Fruit fly (Drosophila melanogaster) whole organism, prepupa: ENCODE data around the gene beta'COP.

Experiments
- Blimp-1 ChIP-seq: fragments of 200-800 bp; sonication (Bioruptor generic); optimal IDR thresholded peaks from 3 replicates; lab custom pipeline; 2017; ENCODE audit warnings: missing biosample characterization, missing genetic modification characterization, mild to moderate bottlenecking, moderate library complexity, missing genetic modification reagents
- CG10631 ChIP-seq: fragments of 200-800 bp; sonication (Bioruptor generic); optimal IDR thresholded peaks from 2 replicates; lab custom pipeline; 2016; ENCODE audit warnings: missing biosample characterization, missing genetic modification characterization
- CG11294 ChIP-seq: fragments of 200-800 bp; sonication (Bioruptor generic); IDR thresholded peaks from 2 replicates; pipeline ENCODE4 v1.3.6; 2022; ENCODE audit warnings: missing biosample characterization, missing genetic modification characterization
- CG11902 ChIP-seq: fragments of 200-800 bp; sonication (Bioruptor generic); optimal IDR thresholded peaks from 3 replicates; lab custom pipeline; 2016; ENCODE audit warnings: missing biosample characterization, missing genetic modification characterization
- CG15336 ChIP-seq: fragments of 200-800 bp; sonication (Bioruptor generic); IDR thresholded peaks from 2 replicates; pipeline ENCODE4 v1.3.6; 2022; ENCODE audit warnings: missing biosample characterization, missing genetic modification characterization
- CG16779 ChIP-seq: fragments of 200-800 bp; sonication (Bioruptor generic); optimal IDR thresholded peaks from 3 replicates; lab custom pipeline; 2017; ENCODE audit warnings: missing biosample characterization, mild to moderate bottlenecking, missing genetic modification characterization
- CG32006 ChIP-seq: fragments of 200-800 bp; sonication (Bioruptor generic); optimal IDR thresholded peaks from 3 replicates; lab custom pipeline; 2017; ENCODE audit warnings: missing biosample characterization, mild to moderate bottlenecking, missing genetic modification characterization
- CG4318 ChIP-seq: fragments of 200-800 bp; sonication (Bioruptor generic); optimal IDR thresholded peaks from 3 replicates; lab custom pipeline; 2017; ENCODE audit warnings: missing biosample characterization, mild to moderate bottlenecking, missing genetic modification characterization
- CG6163 ChIP-seq: fragments of 200-800 bp; sonication (Bioruptor generic); IDR thresholded peaks from 3 replicates; pipeline ENCODE4 v1.3.6; 2022; ENCODE audit warnings: missing biosample characterization, missing genetic modification characterization
- CG6792 ChIP-seq: fragments of 200-800 bp; sonication (Bioruptor generic); optimal IDR thresholded peaks from 3 replicates; lab custom pipeline; 2016; ENCODE audit warnings: missing biosample characterization, missing genetic modification characterization
- CG6808 ChIP-seq: fragments of 200-800 bp; sonication (Bioruptor generic); optimal IDR thresholded peaks from 3 replicates; lab custom pipeline; 2017; ENCODE audit warnings: missing biosample characterization, missing genetic modification characterization, mild to moderate bottlenecking, moderate library complexity, missing genetic modification reagents
- CG8119 ChIP-seq: fragments of 200-800 bp; sonication (Bioruptor generic); IDR thresholded peaks from 3 replicates; pipeline ENCODE4 v1.3.6; 2022; ENCODE audit warnings: missing biosample characterization, missing genetic modification characterization
- CG8632 ChIP-seq: fragments of 200-800 bp; sonication (Bioruptor generic); optimal IDR thresholded peaks from 3 replicates; lab custom pipeline; 2016; ENCODE audit warnings: missing biosample characterization, missing genetic modification characterization
- CG9139 ChIP-seq: fragments of 200-800 bp; sonication (Bioruptor generic); optimal IDR thresholded peaks from 3 replicates; lab custom pipeline; 2017; ENCODE audit warnings: missing biosample characterization, mild to moderate bottlenecking, missing genetic modification characterization
- Eip75B ChIP-seq: fragments of 200-800 bp; sonication (Bioruptor generic); optimal IDR thresholded peaks from 3 replicates; lab custom pipeline; 2016; ENCODE audit warnings: missing biosample characterization, missing genetic modification characterization
- Eip78C ChIP-seq: fragments of 200-800 bp; sonication (Bioruptor generic); peaks from one replicate; lab custom pipeline; 2016; ENCODE audit warnings: missing biosample characterization, missing genetic modification characterization
- Eip93F ChIP-seq: fragments of 200-800 bp; sonication (Bioruptor generic); optimal IDR thresholded peaks from 2 replicates; lab custom pipeline; 2016; ENCODE audit warnings: missing biosample characterization, mild to moderate bottlenecking, missing genetic modification characterization
- Ets21C ChIP-seq: fragments of 200-800 bp; sonication (Bioruptor generic); optimal IDR thresholded peaks from 3 replicates; lab custom pipeline; 2016; ENCODE audit warnings: missing biosample characterization, missing genetic modification characterization
- Ets96B ChIP-seq: fragments of 200-800 bp; optimal IDR thresholded peaks from 2 replicates; lab custom pipeline; 2019; ENCODE audit warnings: missing biosample characterization, mild to moderate bottlenecking, missing genetic modification characterization, moderate library complexity
- Gug ChIP-seq: fragments of 200-800 bp; sonication (Bioruptor generic); IDR thresholded peaks from 2 replicates; pipeline ENCODE4 v1.3.6; 2022; ENCODE audit warnings: missing biosample characterization, missing genetic modification characterization
- Hr4 ChIP-seq: fragments of 200-800 bp; sonication (Bioruptor generic); optimal IDR thresholded peaks from 3 replicates; lab custom pipeline; 2016; ENCODE audit warnings: missing biosample characterization, missing genetic modification characterization
- Lpt ChIP-seq: fragments of 200-800 bp; sonication (Bioruptor generic); optimal IDR thresholded peaks from 3 replicates; lab custom pipeline; 2016; ENCODE audit warnings: missing biosample characterization, missing genetic modification characterization
- Met ChIP-seq: fragments of 200-800 bp; sonication (Bioruptor generic); optimal IDR thresholded peaks from 3 replicates; lab custom pipeline; 2016; ENCODE audit warnings: missing biosample characterization, missing genetic modification characterization
- OdsH ChIP-seq: fragments of 200-800 bp; sonication (Bioruptor generic); optimal IDR thresholded peaks from 3 replicates; lab custom pipeline; 2016; ENCODE audit warnings: missing biosample characterization, missing genetic modification characterization
- Sox102F ChIP-seq: fragments of 200-800 bp; sonication (Bioruptor generic); optimal IDR thresholded peaks from 2 replicates; lab custom pipeline; 2016; ENCODE audit warnings: missing biosample characterization, mild to moderate bottlenecking, missing genetic modification characterization
- achi ChIP-seq: fragments of 200-800 bp; sonication (Bioruptor generic); optimal IDR thresholded peaks from 3 replicates; lab custom pipeline; 2016; ENCODE audit warnings: missing biosample characterization, missing genetic modification characterization
- acj6 ChIP-seq: fragments of 200-800 bp; sonication (Bioruptor generic); optimal IDR thresholded peaks from 3 replicates; lab custom pipeline; 2016; ENCODE audit warnings: missing biosample characterization, missing genetic modification characterization
- cyc ChIP-seq: fragments of 200-800 bp; sonication (Bioruptor generic); optimal IDR thresholded peaks from 3 replicates; lab custom pipeline; 2016; ENCODE audit warnings: missing biosample characterization, missing genetic modification characterization
- dac ChIP-seq: fragments of 200-800 bp; sonication (Bioruptor generic); optimal IDR thresholded peaks from 2 replicates; lab custom pipeline; 2017; ENCODE audit warnings: missing biosample characterization, mild to moderate bottlenecking, missing genetic modification characterization
- dsx ChIP-seq: fragments of 200-800 bp; optimal IDR thresholded peaks from 3 replicates; lab custom pipeline; 2019; ENCODE audit warnings: missing biosample characterization, mild to moderate bottlenecking, missing genetic modification characterization, moderate library complexity; ENCODE audit not compliant: poor library complexity, severe bottlenecking
- eg ChIP-seq: fragments of 200-800 bp; sonication (Bioruptor generic); IDR thresholded peaks from 3 replicates; pipeline ENCODE4 v1.3.6; 2022; ENCODE audit warnings: missing biosample characterization, missing genetic modification characterization
- esn ChIP-seq: fragments of 200-800 bp; sonication (Bioruptor generic); optimal IDR thresholded peaks from 2 replicates; lab custom pipeline; 2016; ENCODE audit warnings: missing biosample characterization, mild to moderate bottlenecking, missing genetic modification characterization, moderate library complexity
- fd59A ChIP-seq: fragments of 200-800 bp; sonication (Bioruptor generic); optimal IDR thresholded peaks from 2 replicates; lab custom pipeline; 2017; ENCODE audit warnings: missing biosample characterization, mild to moderate bottlenecking, missing genetic modification characterization, missing genetic modification reagents
- fkh ChIP-seq: fragments of 200-800 bp; sonication (Bioruptor generic); optimal IDR thresholded peaks from 3 replicates; lab custom pipeline; 2017; ENCODE audit warnings: missing biosample characterization, mild to moderate bottlenecking, missing genetic modification characterization, moderate library complexity
- pdm3 ChIP-seq: fragments of 200-800 bp; sonication (Bioruptor generic); optimal IDR thresholded peaks from 3 replicates; lab custom pipeline; 2016; ENCODE audit warnings: missing biosample characterization, missing genetic modification characterization
- salr ChIP-seq, 2 experiments: fragments of 200-800 bp; sonication (Bioruptor generic); optimal IDR thresholded peaks; 3 replicates each; lab custom pipeline; 2016 to 2018; ENCODE audit warnings: missing biosample characterization in 2 of 2, missing genetic modification characterization in 2 of 2, mild to moderate bottlenecking in 1 of 2
- spab ChIP-seq: fragments of 200-800 bp; sonication (Bioruptor generic); optimal IDR thresholded peaks from 2 replicates; lab custom pipeline; 2017; ENCODE audit warnings: missing biosample characterization, mild to moderate bottlenecking, missing genetic modification characterization, missing genetic modification reagents
- ss ChIP-seq, 2 experiments: fragments of 200-800 bp; sonication (Bioruptor generic); optimal IDR thresholded peaks; 2 replicates in 1 of 2; 3 replicates in 1 of 2; lab custom pipeline; 2017 to 2018; ENCODE audit warnings: mild to moderate bottlenecking in 2 of 2, missing biosample characterization in 2 of 2, missing genetic modification characterization in 2 of 2, moderate library complexity in 1 of 2
- svp ChIP-seq: fragments of 200-800 bp; sonication (Bioruptor generic); peaks from one replicate; lab custom pipeline; 2016; ENCODE audit warnings: missing biosample characterization, missing genetic modification characterization
- topi ChIP-seq: fragments of 200-800 bp; sonication (Bioruptor generic); optimal IDR thresholded peaks from 3 replicates; lab custom pipeline; 2016; ENCODE audit warnings: missing biosample characterization, missing genetic modification characterization

beta'COP gene

dm6 chr2L:13373435-13374242, 5.1 kb upstream of the beta'COP start, which contains the start of the genes Bdp1 and CG6565 (continued):
- peak; percentile 99 for TF ChIP-seq Eip78C (GFP tag; lab: Kevin White, UChicago)
- peak; percentile 99 for TF ChIP-seq esn (GFP tag; lab: Kevin White, UChicago)
- peak; percentile 90 for TF ChIP-seq CG15336 (GFP tag; lab: Robert Waterston, UW)
- TF ChIP-seq Ets96B (tag; lab: Kevin White, UChicago) = peak; percentile 92
- peak; percentile 99 for TF ChIP-seq OdsH (GFP tag; lab: Kevin White, UChicago)
- TF ChIP-seq Sox102F (GFP tag; lab: Kevin White, UChicago) = peak; percentile 97
- TF ChIP-seq topi = peak; percentile 98
- TF ChIP-seq Ets21C (GFP tag; lab: Kevin White, UChicago) = peak; percentile 99
- peak; percentile 99 for TF ChIP-seq cyc (GFP tag; lab: Kevin White, UChicago)
- peak; percentile 92 for TF ChIP-seq CG6808 (GFP tag; lab: Kevin White, UChicago)
- peak; percentile 95 for TF ChIP-seq Gug (GFP tag; lab: Robert Waterston, UW)
- TF ChIP-seq svp (GFP tag; lab: Kevin White, UChicago) = no peak
- peak; percentile 62 for TF ChIP-seq Eip93F
- peak; percentile 95 for TF ChIP-seq CG6792
- TF ChIP-seq CG6163 = peak; percentile 88
- TF ChIP-seq Lpt (GFP tag; lab: Kevin White, UChicago) = peak; percentile 95
- peak; percentile 98 for TF ChIP-seq achi (GFP tag; lab: Kevin White, UChicago)
- TF ChIP-seq CG8632 = peak; percentile 94

DNA sequence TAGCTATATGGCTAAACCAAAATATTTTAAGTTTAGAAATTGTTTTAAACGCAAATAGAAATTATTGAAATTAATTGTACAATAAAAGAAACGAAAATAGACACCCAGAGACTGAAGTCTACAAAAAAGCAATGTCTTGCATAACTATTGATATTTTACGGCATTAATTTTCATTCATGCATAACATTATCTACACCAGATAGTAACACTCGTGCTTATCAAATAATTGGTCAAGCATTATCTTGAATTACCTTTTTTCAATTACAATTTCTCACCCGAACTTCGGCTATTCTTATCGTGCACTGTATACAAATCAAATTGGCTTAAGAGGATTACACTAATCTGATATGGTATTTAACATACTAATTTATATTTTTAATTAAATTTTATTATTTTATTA, 2.6 kb upstream of the beta'COP start:
- TF ChIP-seq Eip78C (GFP tag; lab: Kevin White, UChicago) = no peak
- no peak for TF ChIP-seq fd59A (GFP tag; lab: Kevin White, UChicago)
- no peak for TF ChIP-seq CG4318 (GFP tag; lab: Kevin White, UChicago)
- no peak for TF ChIP-seq CG9139 (GFP tag; lab: Kevin White, UChicago)
- no peak for TF ChIP-seq Met (GFP tag; lab: Kevin White, UChicago)
- no peak for TF ChIP-seq CG11294
- no peak for TF ChIP-seq CG11902

DNA sequence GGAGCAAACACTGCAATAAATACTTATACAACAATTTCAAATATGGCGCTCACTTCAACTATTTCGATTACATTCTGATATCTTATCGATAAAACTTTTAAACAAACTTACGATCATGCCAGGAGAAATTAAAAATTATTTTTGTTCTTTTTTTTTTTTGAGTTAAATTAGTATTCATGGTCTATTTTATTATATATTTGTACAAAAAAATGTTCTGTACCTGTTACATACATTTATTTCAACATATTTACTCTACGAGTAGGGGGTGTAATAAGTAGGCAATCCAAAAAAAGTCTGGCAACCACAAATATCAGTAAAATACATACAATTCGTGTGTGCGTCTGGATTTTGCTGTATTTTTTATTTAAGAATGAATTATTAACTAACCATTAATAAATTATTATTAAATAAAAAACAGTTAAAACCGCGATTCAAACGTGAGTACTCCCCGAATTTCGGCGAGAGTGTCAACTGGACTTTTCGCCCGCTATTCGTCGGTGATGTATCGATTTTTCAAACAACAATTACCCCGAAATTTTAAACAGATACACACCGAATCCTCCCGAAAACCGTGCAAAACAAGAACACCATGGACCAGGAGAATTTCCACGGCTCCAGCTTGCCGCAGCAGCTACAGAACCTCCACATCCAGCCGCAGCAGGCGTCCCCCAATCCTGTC, 3.8 kb downstream of the beta'COP start, which contains the start of gene loqs:
loqs (plus strand) TSS at position 302 of the 679 bp plus-strand sequence.
- TF ChIP-seq Eip78C (GFP tag; lab: Kevin White, UChicago) = no peak
- TF ChIP-seq esn (GFP tag; lab: Kevin White, UChicago) = peak; percentile 23
- TF ChIP-seq svp (GFP tag; lab: Kevin White, UChicago) = no peak
- no peak for TF ChIP-seq spab (GFP tag; lab: Kevin White, UChicago)
- no peak for TF ChIP-seq Ets21C (GFP tag; lab: Kevin White, UChicago)
- no peak for TF ChIP-seq CG16779 (tag; lab: Kevin White, UChicago)
- no peak for TF ChIP-seq pdm3
- TF ChIP-seq ss (GFP tag; optimal IDR thresholded peaks at IDR 0.05; lab: Kevin White, UChicago) = no peak
- no peak for TF ChIP-seq cyc (GFP tag; lab: Kevin White, UChicago)
- no peak for TF ChIP-seq CG32006 (GFP tag; lab: Kevin White, UChicago)
- peak; percentile 3 for TF ChIP-seq acj6 (GFP tag; lab: Kevin White, UChicago)
- TF ChIP-seq CG10631 (GFP tag; lab: Kevin White, UChicago) = peak; percentile 3
- TF ChIP-seq dac = no peak

- TF ChIP-seq eg (GFP tag; lab: Robert Waterston, UW) (peak; percentile 96), CG8119 (GFP tag; lab: Robert Waterston, UW) (peak; percentile 86), dsx (GFP tag; lab: Kevin White, UChicago) (peak; percentile 88), dac (peak; percentile 88), CG11902 (peak; percentile 94), spab (GFP tag; lab: Kevin White, UChicago) (no peak), fd59A (GFP tag; lab: Kevin White, UChicago) (peak; percentile 84), Eip75B (GFP tag; lab: Kevin White, UChicago) (peak; percentile 93), topi (peak; percentile 95), Blimp-1 (GFP tag; lab: Kevin White, UChicago) (peak; percentile 78), Hr4 (GFP tag; lab: Kevin White, UChicago) (peak; percentile 96), cyc (GFP tag; lab: Kevin White, UChicago) (peak; percentile 95), acj6 (GFP tag; lab: Kevin White, UChicago) (peak; percentile 97), achi (GFP tag; lab: Kevin White, UChicago) (peak; percentile 96), CG10631 (GFP tag; lab: Kevin White, UChicago) (peak; percentile 97), Eip93F (peak; percentile 92), Eip78C (GFP tag; lab: Kevin White, UChicago) (peak; percentile 98), Lpt (GFP tag; lab: Kevin White, UChicago) (peak; percentile 90), salr (GFP tag; optimal IDR thresholded peaks at IDR 0.05; lab: Kevin White, UChicago) (peak; percentile 88 to 92), pdm3 (peak; percentile 95), Met (GFP tag; lab: Kevin White, UChicago) (peak; percentile 95), fkh (GFP tag; lab: Kevin White, UChicago) (peak; percentile 95), CG9139 (GFP tag; lab: Kevin White, UChicago) (no peak)
These were observed 8.6 kb downstream of the beta'COP start, which contains the start of the genes Ing5 and CG7099 for dm6 chr2L:13387255-13387654. Gene Ing5, minus strand, starts transcription at chr2L:13387312. Gene CG7099, plus strand, starts transcription at chr2L:13387571.
